Worm (Caenorhabditis elegans) whole organism, L4 larva: ENCODE data around the gene R02D5.24.

Experiments used
- D1046.2 ChIP-seq: fragments of 200-800 bp; sonication (Bioruptor generic); IDR thresholded peaks from 2 replicates; pipeline ENCODE4 v1.3.6; 2022; ENCODE audit warnings: missing genetic modification characterization, missing compliant biosample characterization
- F10B5.3 ChIP-seq: sonication (generic microtip); optimal IDR thresholded peaks from 2 replicates; lab custom pipeline; 2016; ENCODE audit warnings: mild to moderate bottlenecking, missing genetic modification characterization, missing compliant biosample characterization
- F44E2.7 ChIP-seq: fragments of 200-800 bp; sonication (Bioruptor generic); IDR thresholded peaks from 2 replicates; pipeline ENCODE4 v2.1.2; 2022; ENCODE audit warnings: missing genetic modification characterization, missing compliant biosample characterization
- F49E8.2 ChIP-seq: sonication (generic microtip); optimal IDR thresholded peaks from 2 replicates; lab custom pipeline; 2016; ENCODE audit warnings: missing compliant biosample characterization, mild to moderate bottlenecking, missing genetic modification characterization, borderline replicate concordance
- Y5F2A.4 ChIP-seq: fragments of 200-800 bp; sonication (Bioruptor generic); optimal IDR thresholded peaks from 2 replicates; lab custom pipeline; 2018; ENCODE audit warnings: mild to moderate bottlenecking, missing genetic modification characterization, missing compliant biosample characterization
- ZK337.2 ChIP-seq: fragments of 200-800 bp; sonication (Bioruptor generic); IDR thresholded peaks from 2 replicates; pipeline ENCODE4 v1.3.6; 2022; ENCODE audit warnings: missing genetic modification reagents, missing genetic modification characterization, missing compliant biosample characterization
- ZK546.5 ChIP-seq, 2 experiments: sonication (generic microtip); optimal IDR thresholded peaks; 2 replicates each; lab custom pipeline; 2017; ENCODE audit warnings: missing biosample characterization in 2 of 2, missing genetic modification characterization in 2 of 2
- aha-1 ChIP-seq: fragments of 150-350 bp; peaks from one replicate; lab custom pipeline; 2014; ENCODE audit warnings: missing biosample characterization, missing genetic modification characterization
- arid-1 ChIP-seq: fragments of 200-800 bp; sonication (Bioruptor generic); conservative IDR thresholded peaks from 2 replicates; pipeline ENCODE4 v1.3.6; 2022; ENCODE audit warnings: missing genetic modification reagents, missing genetic modification characterization, missing compliant biosample characterization
- ceh-28 ChIP-seq: fragments of 150-350 bp; optimal IDR thresholded peaks from 2 replicates; lab custom pipeline; 2014; ENCODE audit warnings: missing biosample characterization, missing genetic modification reagents, missing genetic modification characterization
- ces-1 ChIP-seq: fragments of 150-350 bp; sonication (generic microtip); optimal IDR thresholded peaks from 4 replicates; lab custom pipeline; 2014; ENCODE audit warnings: missing biosample characterization, missing genetic modification reagents, missing genetic modification characterization
- cey-2 ChIP-seq: sonication (generic microtip); optimal IDR thresholded peaks from 3 replicates; lab custom pipeline; 2017; ENCODE audit warnings: missing genetic modification characterization, mild to moderate bottlenecking, missing compliant biosample characterization, antibody characterized with exemption, borderline replicate concordance; ENCODE audit not compliant: insufficient read depth
- daf-16 ChIP-seq, 3 experiments: sonication (generic microtip); optimal IDR thresholded peaks; 2 replicates each; lab custom pipeline; 2016 to 2017; ENCODE audit warnings: missing genetic modification characterization in 3 of 3, missing genetic modification reagents in 3 of 3, mild to moderate bottlenecking in 2 of 3, missing compliant biosample characterization in 2 of 3, missing biosample characterization in 1 of 3, moderate library complexity in 1 of 3
- dmd-6 ChIP-seq: fragments of 200-800 bp; sonication (Bioruptor generic); IDR thresholded peaks from 2 replicates; pipeline ENCODE4 v1.3.6; 2022; ENCODE audit warnings: missing genetic modification reagents, missing genetic modification characterization, missing compliant biosample characterization
- dmd-9 ChIP-seq: fragments of 200-800 bp; sonication (Bioruptor generic); IDR thresholded peaks from 2 replicates; pipeline ENCODE4 v1.3.6; 2022; ENCODE audit warnings: missing genetic modification reagents, missing genetic modification characterization, missing compliant biosample characterization
- duxl-1 ChIP-seq: sonication (generic microtip); optimal IDR thresholded peaks from 2 replicates; lab custom pipeline; 2016; ENCODE audit warnings: mild to moderate bottlenecking, missing genetic modification characterization, moderate library complexity, missing compliant biosample characterization; ENCODE audit not compliant: poor library complexity
- dve-1 ChIP-seq: sonication (generic microtip); optimal IDR thresholded peaks from 2 replicates; lab custom pipeline; 2017; ENCODE audit warnings: antibody characterized with exemption, mild to moderate bottlenecking, missing genetic modification characterization, missing compliant biosample characterization; ENCODE audit not compliant: insufficient read depth
- egl-43 ChIP-seq: fragments of 200-800 bp; sonication (Bioruptor generic); IDR thresholded peaks from 2 replicates; pipeline ENCODE4 v1.3.6; 2022; ENCODE audit warnings: missing genetic modification reagents, missing genetic modification characterization, missing compliant biosample characterization
- fos-1 ChIP-seq: fragments of 150-350 bp; optimal IDR thresholded peaks from 2 replicates; lab custom pipeline; 2014; ENCODE audit warnings: missing biosample characterization, missing genetic modification characterization
- hif-1 ChIP-seq, 2 experiments: sonication (generic microtip); optimal IDR thresholded peaks; 2 replicates each; lab custom pipeline; 2016 to 2017; ENCODE audit warnings: missing compliant biosample characterization in 2 of 2, missing genetic modification characterization in 2 of 2, missing genetic modification reagents in 2 of 2, missing genotype in 2 of 2, mild to moderate bottlenecking in 1 of 2
- hlh-11 ChIP-seq: fragments of 200-800 bp; sonication (Bioruptor generic); optimal IDR thresholded peaks from 2 replicates; lab custom pipeline; 2018; ENCODE audit warnings: mild to moderate bottlenecking, missing genetic modification characterization, missing compliant biosample characterization
- jun-1 ChIP-seq: fragments of 150-350 bp; optimal IDR thresholded peaks from 2 replicates; lab custom pipeline; 2014; ENCODE audit warnings: missing biosample characterization, missing genetic modification reagents, missing genetic modification characterization
- lim-7 ChIP-seq: fragments of 200-800 bp; sonication (Bioruptor generic); IDR thresholded peaks from 2 replicates; pipeline ENCODE4 v1.3.6; 2022; ENCODE audit warnings: missing genetic modification characterization, missing compliant biosample characterization
- lin-1 ChIP-seq: fragments of 200-800 bp; sonication (Bioruptor generic); IDR thresholded peaks from 2 replicates; pipeline ENCODE4 v1.3.6; 2022; ENCODE audit warnings: missing genetic modification reagents, missing genetic modification characterization, missing compliant biosample characterization
- lin-13 ChIP-seq: fragments of 150-350 bp; optimal IDR thresholded peaks from 2 replicates; lab custom pipeline; 2014; ENCODE audit warnings: missing biosample characterization, missing genetic modification reagents, missing genetic modification characterization
- lin-29 ChIP-seq: fragments of 200-800 bp; sonication (Bioruptor generic); IDR thresholded peaks from 2 replicates; pipeline ENCODE4 v1.3.6; 2022; ENCODE audit warnings: missing genetic modification reagents, missing genetic modification characterization, missing compliant biosample characterization
- mdl-1 ChIP-seq, 2 experiments: fragments of 150-350 bp in 1 of 2; sonication (generic microtip) in 1 of 2; optimal IDR thresholded peaks; 2 replicates each; lab custom pipeline; 2014 to 2017; ENCODE audit warnings: missing biosample characterization in 2 of 2, missing genetic modification characterization in 2 of 2
- mep-1 ChIP-seq: fragments of 150-350 bp; sonication (generic microtip); optimal IDR thresholded peaks from 3 replicates; lab custom pipeline; 2014; ENCODE audit warnings: missing biosample characterization, missing genetic modification characterization
- mxl-2 ChIP-seq: fragments of 200-800 bp; sonication (Bioruptor generic); conservative IDR thresholded peaks from 2 replicates; pipeline ENCODE4 v1.3.6; 2022; ENCODE audit warnings: missing genetic modification reagents, missing genetic modification characterization, missing compliant biosample characterization
- mxl-3 ChIP-seq: fragments of 200-800 bp; sonication (Bioruptor generic); optimal IDR thresholded peaks from 2 replicates; lab custom pipeline; 2018; ENCODE audit warnings: mild to moderate bottlenecking, missing genetic modification characterization, missing compliant biosample characterization
- nhr-10 ChIP-seq: fragments of 150-350 bp; optimal IDR thresholded peaks from 2 replicates; lab custom pipeline; 2014; ENCODE audit warnings: missing biosample characterization, missing genetic modification characterization
- nhr-25 ChIP-seq: sonication (generic microtip); optimal IDR thresholded peaks from 2 replicates; lab custom pipeline; 2017; ENCODE audit warnings: missing genetic modification characterization, mild to moderate bottlenecking, missing compliant biosample characterization, antibody characterized with exemption, moderate library complexity, borderline replicate concordance; ENCODE audit not compliant: insufficient read depth
- nhr-28 ChIP-seq: fragments of 150-350 bp; optimal IDR thresholded peaks from 2 replicates; lab custom pipeline; 2014; ENCODE audit warnings: missing biosample characterization, missing genetic modification characterization
- nhr-48 ChIP-seq: sonication (generic microtip); optimal IDR thresholded peaks from 2 replicates; lab custom pipeline; 2016; ENCODE audit warnings: mild to moderate bottlenecking, missing genetic modification characterization, missing compliant biosample characterization
- nhr-6 ChIP-seq: fragments of 150-350 bp; optimal IDR thresholded peaks from 2 replicates; lab custom pipeline; 2014; ENCODE audit warnings: missing biosample characterization, missing genetic modification characterization
- rbr-2 ChIP-seq: sonication (generic microtip); optimal IDR thresholded peaks from 2 replicates; lab custom pipeline; 2016; ENCODE audit warnings: missing genotype, missing genetic modification characterization, missing compliant biosample characterization
- spr-1 ChIP-seq: sonication (generic microtip); optimal IDR thresholded peaks from 2 replicates; lab custom pipeline; 2016; ENCODE audit warnings: mild to moderate bottlenecking, missing genetic modification characterization, missing compliant biosample characterization
- spr-3 ChIP-seq: fragments of 200-800 bp; sonication (Bioruptor generic); optimal IDR thresholded peaks from 2 replicates; lab custom pipeline; 2018; ENCODE audit warnings: mild to moderate bottlenecking, missing genetic modification characterization, missing compliant biosample characterization
- tra-1 ChIP-seq: fragments of 200-800 bp; sonication (Bioruptor generic); IDR thresholded peaks from 2 replicates; pipeline ENCODE4 v1.3.6; 2022; ENCODE audit warnings: missing genetic modification reagents, missing genetic modification characterization, missing compliant biosample characterization
- unc-62 ChIP-seq, 3 experiments: fragments of 150-350 bp in 1 of 3; sonication (generic microtip); optimal IDR thresholded peaks in 2 of 3; peaks in 1 of 3; 1 replicate in 1 of 3; 2 replicates in 2 of 3; lab custom pipeline; 2014 to 2017; ENCODE audit warnings: missing biosample characterization in 3 of 3, missing genetic modification characterization in 3 of 3, missing genetic modification reagents in 3 of 3, missing genotype in 1 of 3
- vab-7 ChIP-seq: fragments of 200-800 bp; sonication (Bioruptor generic); IDR thresholded peaks from 2 replicates; pipeline ENCODE4 v1.3.6; 2022; ENCODE audit warnings: missing genetic modification reagents, missing genetic modification characterization, missing compliant biosample characterization
- zfp-2 ChIP-seq: sonication (generic microtip); optimal IDR thresholded peaks from 2 replicates; lab custom pipeline; 2016; ENCODE audit warnings: mild to moderate bottlenecking, missing genetic modification characterization, missing compliant biosample characterization
- zip-11 ChIP-seq: fragments of 200-800 bp; sonication (Bioruptor generic); IDR thresholded peaks from 2 replicates; pipeline ENCODE4 v1.3.6; 2022; ENCODE audit warnings: missing genetic modification characterization, missing compliant biosample characterization
- zip-2 ChIP-seq: fragments of 150-350 bp; optimal IDR thresholded peaks from 2 replicates; lab custom pipeline; 2014; ENCODE audit warnings: missing biosample characterization, missing genetic modification characterization

The R02D5.24 gene

DNA sequence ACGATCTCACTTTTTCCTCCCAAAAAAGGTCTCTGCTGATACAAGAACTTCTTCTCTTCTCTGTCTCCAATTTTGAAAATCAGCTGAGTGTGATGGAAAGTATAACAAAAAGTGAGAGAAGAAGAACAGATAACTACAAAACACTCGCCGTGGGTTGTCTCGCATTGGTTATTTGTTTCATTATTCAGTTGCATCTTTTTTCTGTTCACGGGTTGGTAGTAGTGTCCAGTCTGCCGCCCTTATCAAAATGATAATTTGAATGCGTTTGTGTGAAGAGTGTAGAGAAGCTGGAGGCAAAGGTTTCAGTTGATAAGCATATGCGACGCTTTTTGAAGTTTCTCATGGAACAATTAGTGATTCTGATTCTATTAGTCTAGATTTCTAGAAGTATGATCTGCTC is 1.9 kb downstream of the R02D5.24 start (continued):
- TF ChIP-seq egl-43 (no peak), unc-62 (GFP tag; optimal IDR thresholded peaks at IDR 0.05 in 1 of 2; lab: Kevin White, UChicago) (no peak), unc-62 (tag; optimal IDR thresholded peaks at IDR 0.05; lab: Kevin White, UChicago) (no peak), nhr-25 (tag; lab: Kevin White, UChicago) (no peak), lin-29 (GFP tag; lab: Robert Waterston, UW) (no peak), ZK337.2 (no peak), zip-2 (tag; lab: Kevin White, UChicago) (no peak), Y5F2A.4 (GFP tag; lab: Kevin White, UChicago) (no peak), nhr-10 (tag; lab: Kevin White, UChicago) (no peak), lim-7 (GFP tag; lab: Robert Waterston, UW) (no peak), vab-7 (GFP tag; lab: Robert Waterston, UW) (no peak), mxl-2 (no peak), spr-3 (GFP tag; lab: Kevin White, UChicago) (no peak), duxl-1 (tag; lab: Kevin White, UChicago) (no peak), zip-11 (no peak), ces-1 (GFP tag; lab: Kevin White, UChicago) (no peak), arid-1 (GFP tag; lab: Robert Waterston, UW) (no peak), ceh-28 (no peak), D1046.2 (GFP tag; lab: Robert Waterston, UW) (no peak), dmd-9 (no peak), F10B5.3 (tag; lab: Kevin White, UChicago) (no peak)

- TF ChIP-seq daf-16 (GFP tag; optimal IDR thresholded peaks at IDR 0.05; lab: Kevin White, UChicago) (no peak), daf-16 (tag; optimal IDR thresholded peaks at IDR 0.05; lab: Kevin White, UChicago) (peak; percentile 60), nhr-6 (tag; lab: Kevin White, UChicago) (peak; percentile 23), aha-1 (tag; lab: Kevin White, UChicago) (peak; percentile 87), mxl-2 (no peak)
These were observed 3.0 kb downstream of the R02D5.24 start for ce11 chrV:14504120-14504519.

- TF ChIP-seq jun-1 (tag; lab: Kevin White, UChicago) = no peak
- TF ChIP-seq hlh-11 (tag; lab: Kevin White, UChicago) = peak; percentile 6
- TF ChIP-seq mxl-3 = peak; percentile 30
- TF ChIP-seq F44E2.7 (GFP tag; lab: Robert Waterston, UW) = no peak
- TF ChIP-seq mep-1 (tag; lab: Kevin White, UChicago) = peak; percentile 23
- no peak for TF ChIP-seq arid-1 (GFP tag; lab: Robert Waterston, UW)
- TF ChIP-seq hif-1 (tag; optimal IDR thresholded peaks at IDR 0.05; lab: Kevin White, UChicago) = no peak
- peak; percentile 27; the same call in 1 of the 2 replicates for TF ChIP-seq dmd-6
- TF ChIP-seq egl-43 = no peak
- TF ChIP-seq fos-1 (tag; lab: Kevin White, UChicago) = no peak
- TF ChIP-seq zip-11 = no peak
- TF ChIP-seq zfp-2 (tag; lab: Kevin White, UChicago) = no peak
- peak; percentile 14 for TF ChIP-seq nhr-28 (tag; lab: Kevin White, UChicago)
- no peak for TF ChIP-seq F49E8.2 (tag; lab: Kevin White, UChicago)
- no peak for TF ChIP-seq F10B5.3 (tag; lab: Kevin White, UChicago)
- TF ChIP-seq nhr-6 (tag; lab: Kevin White, UChicago) = no peak
These were observed 3.6 kb downstream of the R02D5.24 start for ce11 chrV:14504774-14505173.

DNA sequence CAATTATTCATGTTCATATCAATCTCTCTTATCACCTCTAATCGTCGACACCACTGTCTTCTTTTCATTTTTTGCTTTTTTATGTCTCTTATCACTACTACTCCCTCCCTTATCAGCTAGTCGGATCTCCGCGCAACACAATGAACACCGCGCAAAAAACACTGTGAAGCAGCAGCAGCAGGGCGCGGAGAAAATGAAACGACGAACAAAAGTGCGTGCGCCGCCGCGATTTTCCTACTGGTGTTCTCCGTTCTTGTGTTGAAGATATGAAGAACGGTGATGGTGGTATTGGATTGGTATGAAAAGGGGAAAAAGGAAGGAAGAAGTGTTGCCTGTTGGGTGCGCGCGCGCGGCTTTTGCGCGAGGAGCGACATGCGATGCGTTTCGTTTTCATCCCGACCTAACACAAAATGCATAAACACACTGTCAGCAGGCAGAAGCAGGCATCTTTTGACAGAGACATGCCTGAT is 4.6 kb downstream of the R02D5.24 start:
- TF ChIP-seq nhr-28 (tag; lab: Kevin White, UChicago) = peak; percentile 84
- TF ChIP-seq nhr-48 = peak; percentile 78
- TF ChIP-seq lin-1 (GFP tag; lab: Robert Waterston, UW) = peak; percentile 28; the same call in 1 of the 2 replicates
- TF ChIP-seq cey-2 (tag; lab: Kevin White, UChicago) = peak; percentile 62
- TF ChIP-seq dve-1 (tag; lab: Kevin White, UChicago) = peak; percentile 65
- TF ChIP-seq rbr-2 (tag; lab: Kevin White, UChicago) = peak; percentile 26
- no peak for TF ChIP-seq lin-13 (GFP tag; lab: Kevin White, UChicago)
- no peak for TF ChIP-seq F49E8.2 (tag; lab: Kevin White, UChicago)
- TF ChIP-seq tra-1 (GFP tag; lab: Robert Waterston, UW) = peak; percentile 72; the same call in 1 of the 2 replicates
- TF ChIP-seq mep-1 (tag; lab: Kevin White, UChicago) = peak; percentile 2
- TF ChIP-seq spr-1 (tag; lab: Kevin White, UChicago) = peak; percentile 69
- TF ChIP-seq nhr-25 (tag; lab: Kevin White, UChicago) = peak; percentile 4
- TF ChIP-seq ZK546.5 (tag; optimal IDR thresholded peaks at IDR 0.05; lab: Kevin White, UChicago) = no peak
- no peak for TF ChIP-seq jun-1 (tag; lab: Kevin White, UChicago)
- peak; percentile 52 to 56 for TF ChIP-seq mdl-1 (tag; optimal IDR thresholded peaks at IDR 0.05; lab: Kevin White, UChicago)
